Worm (Caenorhabditis elegans) whole organism, young adult: Measurements from ENCODE around the gene T06E4.21.

Experiments
- B0019.2 ChIP-seq: fragments of 200-800 bp; sonication (Bioruptor generic); conservative IDR thresholded peaks from 2 replicates; pipeline ENCODE4 v1.3.6; 2022; ENCODE audit warnings: missing genetic modification reagents, missing genetic modification characterization, missing compliant biosample characterization
- C17E4.6 ChIP-seq: fragments of 200-800 bp; sonication (Bioruptor generic); IDR thresholded peaks from 2 replicates; pipeline ENCODE4 v1.3.6; 2022; ENCODE audit warnings: missing genetic modification reagents, missing genetic modification characterization, missing compliant biosample characterization
- F33H1.4 ChIP-seq: fragments of 200-800 bp; sonication (Bioruptor generic); IDR thresholded peaks from 2 replicates; pipeline ENCODE4 v1.3.6; 2022; ENCODE audit warnings: missing genetic modification reagents, missing genetic modification characterization, missing compliant biosample characterization
- F37B4.10 ChIP-seq: fragments of 200-800 bp; sonication (Bioruptor generic); IDR thresholded peaks from 2 replicates; pipeline ENCODE4 v1.3.6; 2022; ENCODE audit warnings: missing genetic modification characterization, missing compliant biosample characterization
- F52B5.7 ChIP-seq: sonication (generic microtip); optimal IDR thresholded peaks from 2 replicates; lab custom pipeline; 2016; ENCODE audit warnings: mild to moderate bottlenecking, missing genetic modification characterization, missing compliant biosample characterization
- F57A8.1 ChIP-seq: fragments of 200-800 bp; sonication (Bioruptor generic); optimal IDR thresholded peaks from 2 replicates; lab custom pipeline; 2018; ENCODE audit warnings: mild to moderate bottlenecking, missing genetic modification characterization, moderate library complexity, missing compliant biosample characterization
- T07F8.4 ChIP-seq: sonication (generic microtip); optimal IDR thresholded peaks from 2 replicates; lab custom pipeline; 2016; ENCODE audit warnings: mild to moderate bottlenecking, missing genetic modification characterization, moderate library complexity, missing compliant biosample characterization
- Y53G8AR.9 ChIP-seq: fragments of 200-800 bp; sonication (Bioruptor generic); conservative IDR thresholded peaks from 2 replicates; pipeline ENCODE4 v1.3.6; 2022; ENCODE audit warnings: missing genetic modification reagents, missing genetic modification characterization, missing compliant biosample characterization
- Y56A3A.18 ChIP-seq: fragments of 200-800 bp; sonication (Bioruptor generic); IDR thresholded peaks from 2 replicates; pipeline ENCODE4 v1.3.6; 2022; ENCODE audit warnings: missing genetic modification reagents, missing genetic modification characterization, missing compliant biosample characterization
- Y79H2A.3 ChIP-seq: fragments of 200-800 bp; sonication (Bioruptor generic); conservative IDR thresholded peaks from 2 replicates; pipeline ENCODE4 v1.3.6; 2022; ENCODE audit warnings: missing genetic modification reagents, missing genetic modification characterization, missing compliant biosample characterization
- ZK185.1 ChIP-seq: sonication (generic microtip); optimal IDR thresholded peaks from 2 replicates; lab custom pipeline; 2016; ENCODE audit warnings: mild to moderate bottlenecking, missing genetic modification characterization, missing compliant biosample characterization; ENCODE audit not compliant: poor library complexity, severe bottlenecking
- akir-1 ChIP-seq: fragments of 200-800 bp; sonication (Bioruptor generic); optimal IDR thresholded peaks from 2 replicates; lab custom pipeline; 2018; ENCODE audit warnings: mild to moderate bottlenecking, missing genetic modification characterization, moderate library complexity, missing compliant biosample characterization
- aptf-2 ChIP-seq: fragments of 200-800 bp; sonication (Bioruptor generic); conservative IDR thresholded peaks from 2 replicates; pipeline ENCODE4 v1.3.6; 2022; ENCODE audit warnings: missing genetic modification reagents, missing genetic modification characterization, missing compliant biosample characterization
- aptf-3 ChIP-seq: fragments of 200-800 bp; sonication (Bioruptor generic); IDR thresholded peaks from 2 replicates; pipeline ENCODE4 v1.3.6; 2022; ENCODE audit warnings: missing genetic modification characterization, missing compliant biosample characterization
- cebp-1 ChIP-seq, 2 experiments: fragments of 200-800 bp in 1 of 2; sonication (Bioruptor generic) in 1 of 2; sonication (generic microtip) in 1 of 2; IDR thresholded peaks in 1 of 2; optimal IDR thresholded peaks in 1 of 2; 2 replicates each; pipeline versions ENCODE4 v1.3.6 to Lab custom; 2017 to 2022; ENCODE audit warnings: missing compliant biosample characterization in 2 of 2, missing genetic modification characterization in 2 of 2, mild to moderate bottlenecking in 1 of 2, missing genetic modification reagents in 1 of 2, moderate library complexity in 1 of 2
- ceh-27 ChIP-seq: fragments of 200-800 bp; sonication (Bioruptor generic); optimal IDR thresholded peaks from 2 replicates; lab custom pipeline; 2018; ENCODE audit warnings: mild to moderate bottlenecking, missing genetic modification characterization, moderate library complexity, missing compliant biosample characterization
- ceh-40 ChIP-seq: fragments of 200-800 bp; sonication (Bioruptor generic); IDR thresholded peaks from 2 replicates; pipeline ENCODE4 v1.3.6; 2022; ENCODE audit warnings: missing genetic modification characterization, missing compliant biosample characterization
- chd-7 ChIP-seq: sonication (generic microtip); optimal IDR thresholded peaks from 2 replicates; lab custom pipeline; 2016; ENCODE audit warnings: mild to moderate bottlenecking, missing genetic modification characterization, moderate library complexity, missing compliant biosample characterization
- egl-18 ChIP-seq: fragments of 200-800 bp; sonication (Bioruptor generic); IDR thresholded peaks from 2 replicates; pipeline ENCODE4 v1.3.6; 2022; ENCODE audit warnings: missing genetic modification reagents, missing genetic modification characterization, missing compliant biosample characterization
- egrh-3 ChIP-seq: fragments of 200-800 bp; sonication (Bioruptor generic); IDR thresholded peaks from 2 replicates; pipeline ENCODE4 v1.3.6; 2022; ENCODE audit warnings: missing genetic modification reagents, missing genetic modification characterization, missing compliant biosample characterization
- ets-4 ChIP-seq: fragments of 200-800 bp; sonication (Bioruptor generic); optimal IDR thresholded peaks from 2 replicates; lab custom pipeline; 2018; ENCODE audit warnings: mild to moderate bottlenecking, missing genetic modification characterization, missing compliant biosample characterization
- lag-1 ChIP-seq: fragments of 200-800 bp; sonication (Bioruptor generic); IDR thresholded peaks from 2 replicates; pipeline ENCODE4 v1.3.6; 2022; ENCODE audit warnings: missing genetic modification reagents, missing genetic modification characterization, missing compliant biosample characterization
- lin-26 ChIP-seq: fragments of 200-800 bp; sonication (Bioruptor generic); IDR thresholded peaks from 2 replicates; pipeline ENCODE4 v1.3.6; 2022; ENCODE audit warnings: missing genetic modification reagents, missing genetic modification characterization, missing compliant biosample characterization
- lin-54 ChIP-seq: fragments of 200-800 bp; sonication (Bioruptor generic); optimal IDR thresholded peaks from 2 replicates; lab custom pipeline; 2018; ENCODE audit warnings: mild to moderate bottlenecking, missing genetic modification characterization, missing compliant biosample characterization
- lsl-1 ChIP-seq: fragments of 200-800 bp; sonication (Bioruptor generic); optimal IDR thresholded peaks from 2 replicates; lab custom pipeline; 2018; ENCODE audit warnings: mild to moderate bottlenecking, missing genetic modification characterization, moderate library complexity, missing compliant biosample characterization
- madf-3 ChIP-seq: fragments of 200-800 bp; sonication (Bioruptor generic); IDR thresholded peaks from 2 replicates; pipeline ENCODE4 v1.3.6; 2022; ENCODE audit warnings: missing genetic modification reagents, missing genetic modification characterization, missing compliant biosample characterization
- nfyb-1 ChIP-seq: fragments of 200-800 bp; sonication (Bioruptor generic); IDR thresholded peaks from 2 replicates; pipeline ENCODE4 v1.3.6; 2022; ENCODE audit warnings: missing genetic modification reagents, missing genetic modification characterization, missing compliant biosample characterization
- nhr-120 ChIP-seq: fragments of 200-800 bp; sonication (Bioruptor generic); IDR thresholded peaks from 2 replicates; pipeline ENCODE4 v1.3.6; 2022; ENCODE audit warnings: missing genetic modification characterization, missing compliant biosample characterization
- nhr-179 ChIP-seq: sonication (generic microtip); optimal IDR thresholded peaks from 2 replicates; lab custom pipeline; 2016; ENCODE audit warnings: mild to moderate bottlenecking, missing genetic modification characterization, missing compliant biosample characterization
- nhr-80 ChIP-seq: sonication (generic microtip); optimal IDR thresholded peaks from 2 replicates; lab custom pipeline; 2016; ENCODE audit warnings: missing genetic modification characterization, missing compliant biosample characterization
- pbrm-1 ChIP-seq: fragments of 200-800 bp; sonication (Bioruptor generic); IDR thresholded peaks from 2 replicates; pipeline ENCODE4 v1.3.6; 2022; ENCODE audit warnings: missing genetic modification reagents, missing genetic modification characterization, missing compliant biosample characterization
- xnd-1 ChIP-seq: sonication (generic microtip); optimal IDR thresholded peaks from 2 replicates; lab custom pipeline; 2016; ENCODE audit warnings: missing genotype, missing genetic modification reagents, missing genetic modification characterization, missing compliant biosample characterization
- zfh-2 ChIP-seq: fragments of 200-800 bp; sonication (Bioruptor generic); conservative IDR thresholded peaks from 2 replicates; pipeline ENCODE4 v1.3.6; 2022; ENCODE audit warnings: missing genetic modification reagents, missing genetic modification characterization, missing compliant biosample characterization
- ztf-22 ChIP-seq: fragments of 200-800 bp; sonication (Bioruptor generic); optimal IDR thresholded peaks from 2 replicates; lab custom pipeline; 2018; ENCODE audit warnings: mild to moderate bottlenecking, missing genetic modification characterization, moderate library complexity, missing compliant biosample characterization
- ztf-25 ChIP-seq: fragments of 200-800 bp; sonication (Bioruptor generic); IDR thresholded peaks from 2 replicates; pipeline ENCODE4 v1.3.6; 2022; ENCODE audit warnings: missing genetic modification reagents, missing genetic modification characterization, missing compliant biosample characterization

T06E4.21 gene

ce11 chrV:9618420-9618819 lies 33.0 kb upstream of the T06E4.21 start:
- TF ChIP-seq zfh-2 (GFP tag; lab: Robert Waterston, UW) (peak; percentile 96), chd-7 (peak; percentile 40), aptf-3 (no peak), ZK185.1 (no peak), egrh-3 (GFP tag; lab: Robert Waterston, UW) (peak; percentile 92), T07F8.4 (no peak), nhr-179 (tag; lab: Kevin White, UChicago) (no peak), lin-26 (GFP tag; lab: Robert Waterston, UW) (peak; percentile 53; the same call in 1 of the 2 replicates), aptf-2 (GFP tag; lab: Robert Waterston, UW) (no peak), ets-4 (GFP tag; lab: Kevin White, UChicago) (no peak), lin-54 (GFP tag; lab: Kevin White, UChicago) (no peak), lsl-1 (GFP tag; lab: Kevin White, UChicago) (no peak), C17E4.6 (GFP tag; lab: Robert Waterston, UW) (no peak), lag-1 (GFP tag; lab: Robert Waterston, UW) (no peak), F33H1.4 (GFP tag; lab: Robert Waterston, UW) (no peak), egl-18 (GFP tag; lab: Robert Waterston, UW) (0 out of 2 replicates have a peak, but pooled peaks have one; percentile 38), Y56A3A.18 (GFP tag; lab: Robert Waterston, UW) (no peak), ceh-27 (GFP tag; lab: Kevin White, UChicago) (no peak), nhr-80 (tag; lab: Kevin White, UChicago) (no peak), F52B5.7 (tag; lab: Kevin White, UChicago) (peak; percentile 18), Y53G8AR.9 (no peak), Y79H2A.3 (no peak), cebp-1 (GFP tag; IDR thresholded peaks at IDR 0.05; lab: Robert Waterston, UW) (no peak), cebp-1 (tag; optimal IDR thresholded peaks at IDR 0.05; lab: Kevin White, UChicago) (no peak), pbrm-1 (no peak), B0019.2 (GFP tag; lab: Robert Waterston, UW) (no peak), akir-1 (no peak), ztf-22 (GFP tag; lab: Kevin White, UChicago) (no peak)
- TF ChIP-seq, all 124 proteins: peak for 6

- TF ChIP-seq F37B4.10 (GFP tag; lab: Robert Waterston, UW) (no peak), madf-3 (no peak)
Observed at ce11 chrV:9618919-9619318, 32.5 kb upstream of the T06E4.21 start, which contains the start of gene idpc-7. idpc-7 (minus strand) TSS chrV:9619019.

- TF ChIP-seq ceh-40 (GFP tag; lab: Robert Waterston, UW) (no peak), xnd-1 (no peak), ztf-25 (GFP tag; lab: Robert Waterston, UW) (no peak)
Observed at ce11 chrV:9619850-9620249, 31.5 kb upstream of the T06E4.21 start, which contains the start of gene idpc-6. idpc-6 (plus strand) TSS chrV:9620150.

- TF ChIP-seq nhr-120 (GFP tag; lab: Robert Waterston, UW) (0 out of 2 replicates have a peak, but pooled peaks have one; percentile 41), zfh-2 (GFP tag; lab: Robert Waterston, UW) (peak; percentile 84), F52B5.7 (tag; lab: Kevin White, UChicago) (no peak), F57A8.1 (GFP tag; lab: Kevin White, UChicago) (no peak), aptf-3 (0 out of 2 replicates have a peak, but pooled peaks have one; percentile 61), madf-3 (0 out of 2 replicates have a peak, but pooled peaks have one; percentile 23), nfyb-1 (0 out of 2 replicates have a peak, but pooled peaks have one; percentile 35), egrh-3 (GFP tag; lab: Robert Waterston, UW) (peak; percentile 86)
- TF ChIP-seq, all 124 proteins: peak for 6
Observed at ce11 chrV:9620417-9620816, 31.0 kb upstream of the T06E4.21 start.
